Worm (Caenorhabditis elegans) whole organism, early embryonic: ENCODE measurements around the gene sir-2.3.

Source experiments
- F13C5.2 ChIP-seq: sonication (generic microtip); optimal IDR thresholded peaks from 2 replicates; lab custom pipeline; 2017; ENCODE audit warnings: mild to moderate bottlenecking, missing genetic modification characterization, inconsistent platforms, missing compliant biosample characterization
- aly-1 ChIP-seq: sonication (generic microtip); optimal IDR thresholded peaks from 2 replicates; lab custom pipeline; 2016; ENCODE audit warnings: missing genetic modification characterization, missing compliant biosample characterization
- ama-1 ChIP-seq: fragments of 150-350 bp; optimal IDR thresholded peaks from 2 replicates; lab custom pipeline; 2014
- ceh-36 ChIP-seq: sonication (generic microtip); optimal IDR thresholded peaks from 2 replicates; lab custom pipeline; 2016; ENCODE audit warnings: missing genetic modification characterization, inconsistent platforms, missing compliant biosample characterization
- ets-7 ChIP-seq: sonication (generic microtip); optimal IDR thresholded peaks from 2 replicates; lab custom pipeline; 2016; ENCODE audit warnings: missing genotype, missing genetic modification characterization, missing compliant biosample characterization
- flt-1 ChIP-seq: fragments of 200-800 bp; sonication (Bioruptor generic); IDR thresholded peaks from 2 replicates; pipeline ENCODE4 v1.3.6; 2022; ENCODE audit warnings: missing genetic modification characterization, missing compliant biosample characterization
- hmg-4 ChIP-seq: fragments of 200-800 bp; sonication (Bioruptor generic); optimal IDR thresholded peaks from 2 replicates; lab custom pipeline; 2018; ENCODE audit warnings: mild to moderate bottlenecking, missing genetic modification characterization, missing compliant biosample characterization
- hnd-1 ChIP-seq: sonication (generic microtip); optimal IDR thresholded peaks from 2 replicates; lab custom pipeline; 2016; ENCODE audit warnings: missing genetic modification characterization, missing compliant biosample characterization
- pes-1 ChIP-seq: fragments of 200-800 bp; sonication (Bioruptor generic); IDR thresholded peaks from 2 replicates; pipeline ENCODE4 v1.3.6; 2022; ENCODE audit warnings: missing genetic modification reagents, missing genetic modification characterization, missing compliant biosample characterization
- sea-1 ChIP-seq: fragments of 200-800 bp; sonication (Bioruptor generic); conservative IDR thresholded peaks from 2 replicates; pipeline ENCODE4 v1.3.6; 2022; ENCODE audit warnings: missing genetic modification characterization, missing compliant biosample characterization
- tbx-11 ChIP-seq: fragments of 200-800 bp; sonication (Bioruptor generic); IDR thresholded peaks from 2 replicates; pipeline ENCODE4 v1.3.6; 2022; ENCODE audit warnings: missing genetic modification characterization, missing compliant biosample characterization
- tra-4 ChIP-seq: sonication (generic microtip); optimal IDR thresholded peaks from 2 replicates; lab custom pipeline; 2017; ENCODE audit warnings: missing genetic modification characterization, missing compliant biosample characterization

DNA sequence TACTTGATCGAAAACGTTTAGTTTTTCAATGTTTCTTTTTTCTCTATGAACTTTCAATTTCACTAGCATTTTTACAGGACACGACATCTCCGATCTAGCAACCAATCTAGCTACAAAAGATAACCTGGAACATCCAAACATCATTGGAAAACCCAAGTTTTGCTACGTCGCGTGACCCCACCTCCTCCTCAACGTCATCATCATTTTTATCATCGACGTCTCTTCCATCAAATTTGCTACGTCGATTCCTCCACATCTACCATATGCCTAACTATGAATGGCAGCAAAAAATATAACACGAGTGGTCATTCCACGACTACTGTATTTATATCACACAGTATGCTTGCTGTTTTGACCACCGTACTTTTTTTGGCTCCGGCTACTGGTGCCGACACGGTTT lies 8.6 kb upstream of the sir-2.3 start, which contains the start of gene F46G10.2:
- TF ChIP-seq ets-7 (tag; lab: Kevin White, UChicago) (no peak), sea-1 (GFP tag; lab: Robert Waterston, UW) (no peak), hnd-1 (tag; lab: Kevin White, UChicago) (no peak), ama-1 (lab: Kevin White, UChicago) (no peak), F13C5.2 (no peak), flt-1 (GFP tag; lab: Robert Waterston, UW) (no peak), tra-4 (tag; lab: Kevin White, UChicago) (no peak), tbx-11 (GFP tag; lab: Robert Waterston, UW) (no peak), aly-1 (no peak), pes-1 (GFP tag; lab: Robert Waterston, UW) (no peak), hmg-4 (GFP tag; lab: Kevin White, UChicago) (no peak), ceh-36 (no peak)
